Fruit fly (Drosophila melanogaster) whole organism, adult: ENCODE data around the gene CG11983.

Experiments used
- CG12768 ChIP-seq: fragments of 200-800 bp; sonication (Bioruptor generic); optimal IDR thresholded peaks from 2 replicates; lab custom pipeline; 2017; ENCODE audit warnings: missing biosample characterization, missing genetic modification characterization, mild to moderate bottlenecking, moderate library complexity, missing genetic modification reagents
- CG14711 ChIP-seq: fragments of 200-800 bp; sonication (Bioruptor generic); optimal IDR thresholded peaks from 2 replicates; lab custom pipeline; 2018; ENCODE audit warnings: missing biosample characterization, mild to moderate bottlenecking, missing genetic modification characterization, moderate library complexity
- CG7101 ChIP-seq: fragments of 200-800 bp; sonication (Bioruptor generic); optimal IDR thresholded peaks from 2 replicates; lab custom pipeline; 2018; ENCODE audit warnings: missing biosample characterization, mild to moderate bottlenecking, missing genetic modification characterization, moderate library complexity
- Clk ChIP-seq: fragments of 200-800 bp; sonication (Bioruptor generic); optimal IDR thresholded peaks from 2 replicates; lab custom pipeline; 2017; ENCODE audit warnings: missing biosample characterization, missing genetic modification characterization
- Crg-1 ChIP-seq: fragments of 200-800 bp; sonication (Bioruptor generic); optimal IDR thresholded peaks from 2 replicates; lab custom pipeline; 2016; ENCODE audit warnings: missing biosample characterization, missing genetic modification characterization
- Hr96 ChIP-seq: fragments of 200-800 bp; sonication (Bioruptor generic); optimal IDR thresholded peaks from 2 replicates; lab custom pipeline; 2016; ENCODE audit warnings: missing biosample characterization, missing genetic modification characterization
- Mnt ChIP-seq: fragments of 200-800 bp; sonication (Bioruptor generic); optimal IDR thresholded peaks from 2 replicates; lab custom pipeline; 2016; ENCODE audit warnings: missing biosample characterization, mild to moderate bottlenecking, missing genetic modification characterization
- bab1 ChIP-seq: fragments of 200-800 bp; sonication (Bioruptor generic); optimal IDR thresholded peaks from 3 replicates; lab custom pipeline; 2019; ENCODE audit warnings: missing biosample characterization, mild to moderate bottlenecking, missing genetic modification characterization, moderate library complexity
- cic ChIP-seq: fragments of 200-800 bp; sonication (Bioruptor generic); optimal IDR thresholded peaks from 2 replicates; lab custom pipeline; 2017; ENCODE audit warnings: missing biosample characterization, mild to moderate bottlenecking, missing genetic modification characterization, moderate library complexity
- cnc ChIP-seq, 2 experiments: fragments of >200 bp; optimal IDR thresholded peaks; 2 replicates each; lab custom pipeline; 2017
- kay ChIP-seq: fragments of 200-800 bp; sonication (Bioruptor generic); peaks from one replicate; lab custom pipeline; 2016; ENCODE audit warnings: missing biosample characterization, missing genetic modification characterization, borderline replicate concordance
- pad ChIP-seq: fragments of 200-800 bp; sonication (Bioruptor generic); optimal IDR thresholded peaks from 3 replicates; lab custom pipeline; 2017; ENCODE audit warnings: missing biosample characterization, missing genetic modification characterization, mild to moderate bottlenecking, moderate library complexity, missing genetic modification reagents
- tj ChIP-seq: fragments of 200-800 bp; sonication (Bioruptor generic); optimal IDR thresholded peaks from 3 replicates; lab custom pipeline; 2017; ENCODE audit warnings: missing biosample characterization, mild to moderate bottlenecking, missing genetic modification characterization, moderate library complexity

dm6 chr3R:8980776-8981165 lies 27.4 kb upstream of the CG11983 start, which contains the start of gene CAHbeta:
- TF ChIP-seq bab1 (GFP tag; lab: Kevin White, UChicago): peak; percentile 57
- TF ChIP-seq CG12768 (GFP tag; lab: Kevin White, UChicago): peak; percentile 67
- no peak for TF ChIP-seq Clk (GFP tag; lab: Kevin White, UChicago)
- peak; percentile 53 for TF ChIP-seq Hr96 (GFP tag; lab: Kevin White, UChicago)
- TF ChIP-seq cic: peak; percentile 32
- TF ChIP-seq Crg-1 (GFP tag; lab: Kevin White, UChicago): no peak
- TF ChIP-seq kay (GFP tag; lab: Kevin White, UChicago): peak; percentile 95
- peak; percentile 50 for TF ChIP-seq Mnt (GFP tag; lab: Kevin White, UChicago)
- TF ChIP-seq cnc (optimal IDR thresholded peaks at IDR 0.05; lab: Kevin White, UChicago): no peak
- peak; percentile 34 for TF ChIP-seq pad (GFP tag; lab: Kevin White, UChicago)
- TF ChIP-seq CG14711: peak; percentile 11
- TF ChIP-seq tj (GFP tag; lab: Kevin White, UChicago): no peak
- TF ChIP-seq CG7101 (tag; lab: Kevin White, UChicago): peak; percentile 9
